Worm (Caenorhabditis elegans): ENCODE measurements around the gene dyf-4.

- TF ChIP-seq lin-39 (tag; optimal IDR thresholded peaks at IDR 0.05) (no peak), snpc-4 (tag; optimal IDR thresholded peaks at IDR 0.05) (no peak), nhr-23 (tag; optimal IDR thresholded peaks at IDR 0.05) (no peak), alr-1 (tag; optimal IDR thresholded peaks at IDR 0.05) (no peak), skn-1 (tag; optimal IDR thresholded peaks at IDR 0.05) (no peak), nhr-237 (tag; optimal IDR thresholded peaks at IDR 0.05) (no peak), nhr-21 (tag; optimal IDR thresholded peaks at IDR 0.05) (no peak), ztf-11 (tag; optimal IDR thresholded peaks at IDR 0.05) (no peak), unc-62 (GFP tag; optimal IDR thresholded peaks at IDR 0.05) (no peak), unc-55 (GFP tag; optimal IDR thresholded peaks at IDR 0.05) (no peak), nhr-25 (tag; optimal IDR thresholded peaks at IDR 0.05) (no peak), unc-39 (tag; optimal IDR thresholded peaks at IDR 0.05) (no peak), mdl-1 (tag; optimal IDR thresholded peaks at IDR 0.05) (no peak), dmd-4 (tag; optimal IDR thresholded peaks at IDR 0.05) (no peak)
These were observed 13.6 kb downstream of the dyf-4 start for ce11 chrV:12511946-12512345.

Data from whole organism, L2 larva.